Worm (Caenorhabditis elegans): ENCODE data around the gene srr-1.

Gene srr-1

DNA sequence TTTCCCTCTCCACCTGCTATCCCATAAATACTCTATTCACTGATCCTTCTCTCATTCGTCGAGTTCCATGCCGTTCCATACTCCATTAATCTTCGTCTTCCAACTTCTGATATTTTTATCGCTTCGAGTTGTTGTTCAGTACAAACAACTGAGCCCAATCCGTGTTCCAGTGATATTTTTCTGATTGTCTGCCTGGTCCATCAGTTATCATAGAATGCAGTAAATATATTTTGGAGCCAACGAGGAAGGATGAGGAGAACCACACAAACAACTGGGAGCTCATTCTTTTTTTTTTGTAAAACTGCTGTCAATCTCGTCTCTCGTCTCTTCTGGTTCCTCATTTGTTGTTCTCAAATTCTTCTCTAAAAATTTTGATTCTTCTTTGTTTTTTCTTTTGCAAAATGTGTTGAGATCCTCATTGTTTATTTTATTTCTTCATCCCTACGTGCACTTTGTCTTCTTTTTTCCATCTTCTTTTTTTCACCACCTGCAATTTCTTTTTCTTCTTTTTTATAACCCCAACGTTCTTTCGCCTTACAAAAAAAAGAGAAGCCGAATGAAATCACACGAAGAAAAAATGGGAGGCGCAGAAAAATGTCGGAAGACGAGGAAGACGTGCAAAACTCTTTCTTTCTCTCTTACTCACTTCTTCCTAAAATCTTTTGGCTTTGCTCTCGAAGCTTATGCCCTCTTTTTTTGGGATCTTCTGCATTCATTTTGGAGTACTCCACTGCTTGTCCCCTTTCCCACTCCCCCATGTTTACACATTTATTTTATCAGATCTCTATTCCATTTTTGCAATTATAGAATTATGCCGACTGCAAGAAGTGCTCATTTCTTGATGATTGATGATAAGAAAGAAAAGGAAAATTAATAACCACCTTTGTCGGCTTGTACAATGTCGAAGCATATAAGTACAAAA, 30.5 kb upstream of the srr-1 start (continued):
- no peak for TF ChIP-seq fkh-10 (GFP tag; optimal IDR thresholded peaks at IDR 0.05)
- TF ChIP-seq nhr-71 (tag; optimal IDR thresholded peaks at IDR 0.05), result peak; percentile 12
- no peak for TF ChIP-seq fos-1 (tag; optimal IDR thresholded peaks at IDR 0.05)
- no peak for TF ChIP-seq dpl-1 (GFP tag; optimal IDR thresholded peaks at IDR 0.05)

DNA sequence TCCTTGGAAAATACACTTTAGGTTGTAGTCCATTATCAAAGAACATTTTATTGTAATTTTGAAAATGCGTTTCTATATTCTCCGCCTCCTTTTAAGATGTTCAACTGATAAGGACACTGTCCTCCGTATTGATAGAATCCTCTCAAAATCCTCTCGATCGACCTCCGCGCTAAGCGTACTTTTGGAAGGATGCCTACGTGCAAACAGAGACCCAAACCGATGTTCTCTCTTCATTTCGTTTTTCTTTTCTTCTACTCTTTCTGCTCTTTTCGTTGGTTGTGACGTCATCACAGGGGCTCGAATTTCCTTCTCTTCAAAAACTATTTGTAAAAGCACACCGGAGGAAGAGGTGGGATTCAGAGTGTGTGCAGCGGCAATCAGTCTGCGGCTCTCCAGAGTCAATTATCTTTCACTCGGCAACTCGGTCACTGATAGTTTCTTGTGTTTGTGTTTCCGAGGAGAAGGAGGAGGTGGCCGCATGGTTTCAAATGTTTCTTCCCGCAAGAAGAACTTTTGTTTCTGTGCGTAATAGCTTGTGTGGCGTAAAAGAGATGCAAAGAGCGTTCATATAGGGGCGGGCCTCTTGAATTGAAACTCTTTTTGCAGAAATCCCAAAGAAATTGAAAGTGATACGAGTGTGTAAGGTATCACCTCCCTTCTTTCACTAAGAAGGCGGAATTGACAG, 29.0 kb upstream of the srr-1 start, which contains the start of gene C34B4.2:
Gene C34B4.2 (plus strand): TSS at position 614 of the 685 bp plus-strand sequence.
- peak; percentile 25 for TF ChIP-seq nhr-11 (tag; optimal IDR thresholded peaks at IDR 0.05)
- no peak for TF ChIP-seq jun-1 (tag; optimal IDR thresholded peaks at IDR 0.05)
- TF ChIP-seq elt-3 (tag; optimal IDR thresholded peaks at IDR 0.05), result peak in 2 of 6 experiments; percentile 8 to 38
- peak; percentile 85 for TF ChIP-seq rnt-1 (tag; optimal IDR thresholded peaks at IDR 0.05)
- no peak for TF ChIP-seq ztf-11 (tag; optimal IDR thresholded peaks at IDR 0.05)
- no peak for TF ChIP-seq tlp-1 (tag; optimal IDR thresholded peaks at IDR 0.05)
- no peak for TF ChIP-seq hpl-2 (GFP tag; optimal IDR thresholded peaks at IDR 0.05)
- TF ChIP-seq aly-2 (tag; optimal IDR thresholded peaks at IDR 0.05), result peak; percentile 14
- TF ChIP-seq snu-23 (GFP tag; optimal IDR thresholded peaks at IDR 0.05), result peak; percentile 68
- TF ChIP-seq mab-9 (GFP tag; IDR thresholded peaks at IDR 0.05), result peak; percentile 73
- peak; percentile 92 for TF ChIP-seq aha-1 (tag; optimal IDR thresholded peaks at IDR 0.05)
- TF ChIP-seq C34B4.2 (tag; optimal IDR thresholded peaks at IDR 0.05), result no peak
- no peak for TF ChIP-seq ceh-90 (tag; optimal IDR thresholded peaks at IDR 0.05)
- no peak for TF ChIP-seq ama-1 (optimal IDR thresholded peaks at IDR 0.05)
- TF ChIP-seq ceh-88 (GFP tag; IDR thresholded peaks at IDR 0.05), result no peak; the same call in 1 of the 2 replicates
- TF ChIP-seq tbx-2 (tag; optimal IDR thresholded peaks at IDR 0.05), result peak; percentile 87
- TF ChIP-seq blmp-1 (tag; optimal IDR thresholded peaks at IDR 0.05), result peak; percentile 78
- peak; percentile 81 to 84 for TF ChIP-seq egl-27 (tag; optimal IDR thresholded peaks at IDR 0.05)
- peak; percentile 88 for TF ChIP-seq nhr-77 (tag; optimal IDR thresholded peaks at IDR 0.05)
- TF ChIP-seq ceh-63 (GFP tag; optimal IDR thresholded peaks at IDR 0.05), result no peak
- no peak for TF ChIP-seq egl-13 (tag; optimal IDR thresholded peaks at IDR 0.05)
- TF ChIP-seq fos-1 (tag; optimal IDR thresholded peaks at IDR 0.05), result no peak
- no peak for TF ChIP-seq nhr-28 (tag; optimal IDR thresholded peaks at IDR 0.05)
- peak; percentile 93 for TF ChIP-seq nhr-71 (tag; optimal IDR thresholded peaks at IDR 0.05)
- TF ChIP-seq efl-3 (GFP tag; optimal IDR thresholded peaks at IDR 0.05), result no peak
- TF ChIP-seq isw-1 (GFP tag; IDR thresholded peaks at IDR 0.05), result no peak
- no peak for TF ChIP-seq sup-37 (GFP tag; optimal IDR thresholded peaks at IDR 0.05)
- no peak for TF ChIP-seq grh-1 (GFP tag; IDR thresholded peaks at IDR 0.05)
- TF ChIP-seq nhr-20 (tag; optimal IDR thresholded peaks at IDR 0.05), result peak; percentile 83
- TF ChIP-seq unc-86 (tag; optimal IDR thresholded peaks at IDR 0.05), result no peak
- TF ChIP-seq fkh-4 (tag; optimal IDR thresholded peaks at IDR 0.05; ENCODE audit: borderline replicate concordance), result no peak
- TF ChIP-seq C04F5.9 (tag; optimal IDR thresholded peaks at IDR 0.05), result no peak
- no peak for TF ChIP-seq lin-15B (tag; optimal IDR thresholded peaks at IDR 0.05)
- no peak for TF ChIP-seq unc-30 (tag; optimal IDR thresholded peaks at IDR 0.05)
- TF ChIP-seq nhr-47 (tag; optimal IDR thresholded peaks at IDR 0.05), result peak; percentile 57
- peak; percentile 32 for TF ChIP-seq sox-4 (tag; optimal IDR thresholded peaks at IDR 0.05)
- peak; percentile 40 for TF ChIP-seq zip-4 (GFP tag; optimal IDR thresholded peaks at IDR 0.05)
- peak; percentile 59 for TF ChIP-seq nhr-90 (tag; optimal IDR thresholded peaks at IDR 0.05; ENCODE audit: poor library complexity)
- TF ChIP-seq Y116A8C.19 (tag; optimal IDR thresholded peaks at IDR 0.05; ENCODE audit: borderline replicate concordance), result no peak
- TF ChIP-seq elt-2 (tag; optimal IDR thresholded peaks at IDR 0.05), result peak; percentile 76
- TF ChIP-seq hlh-17 (GFP tag; optimal IDR thresholded peaks at IDR 0.05; ENCODE audit: borderline replicate concordance), result no peak
- TF ChIP-seq vab-15 (tag; optimal IDR thresholded peaks at IDR 0.05), result no peak
- peak; percentile 64 for TF ChIP-seq swsn-7 (tag; optimal IDR thresholded peaks at IDR 0.05)
- peak; percentile 67 for TF ChIP-seq ztf-4 (tag; optimal IDR thresholded peaks at IDR 0.05)
- TF ChIP-seq efl-1 (optimal IDR thresholded peaks at IDR 0.05), result peak; percentile 29 to 55
- TF ChIP-seq efl-1 (GFP tag; optimal IDR thresholded peaks at IDR 0.05 in 1 of 2), result peak in 1 of 2 experiments; percentile 48
